Worm (Caenorhabditis elegans): ENCODE measurements around the gene K03B4.9.

- no peak for TF ChIP-seq ceh-14 (tag; optimal IDR thresholded peaks at IDR 0.05)
- TF ChIP-seq pha-2 (tag; optimal IDR thresholded peaks at IDR 0.05) = no peak
- TF ChIP-seq nfya-1 (tag; optimal IDR thresholded peaks at IDR 0.05) = no peak
- no peak for TF ChIP-seq fkh-10 (GFP tag; optimal IDR thresholded peaks at IDR 0.05)
- no peak for TF ChIP-seq dve-1 (tag; optimal IDR thresholded peaks at IDR 0.05)
- no peak for TF ChIP-seq tbx-2 (tag; optimal IDR thresholded peaks at IDR 0.05)
- TF ChIP-seq lim-6 (tag; optimal IDR thresholded peaks at IDR 0.05) = no peak
- TF ChIP-seq pha-4 (tag; optimal IDR thresholded peaks at IDR 0.05) = no peak
- TF ChIP-seq ama-1 (optimal IDR thresholded peaks at IDR 0.05) = no peak
- TF ChIP-seq lin-11 (tag; optimal IDR thresholded peaks at IDR 0.05) = no peak
- no peak for TF ChIP-seq gmeb-2 (tag; optimal IDR thresholded peaks at IDR 0.05)
Observed at ce11 chrV:4668636-4669035, 3.8 kb downstream of the K03B4.9 start, which contains the start of gene srx-77.

Measured in whole organism, late embryonic.